Fruit fly (Drosophila melanogaster): ENCODE measurements around the gene y.

- no peak for TF ChIP-seq h (optimal IDR thresholded peaks at IDR 0.05)
- no peak for TF ChIP-seq psq (optimal IDR thresholded peaks at IDR 0.05)
- TF ChIP-seq Myc (optimal IDR thresholded peaks at IDR 0.05) = no peak
- TF ChIP-seq Sin3A (optimal IDR thresholded peaks at IDR 0.05) = no peak
- no peak for TF ChIP-seq insv (optimal IDR thresholded peaks at IDR 0.05)
- TF ChIP-seq ttk (optimal IDR thresholded peaks at IDR 0.05) = no peak
These were observed 18.2 kb upstream of the y start for dm6 chrX:338123-338527.
